Fruit fly (Drosophila melanogaster) whole organism, embryonic: ENCODE results near the gene CG42540.
A peak's percentile ranks its signal among the peaks of the same experiment; 100 is the strongest.

ENCODE experiments used
- Ada2b ChIP-seq: fragments of 200-800 bp; sonication (Bioruptor generic); IDR thresholded peaks from 2 replicates; pipeline ENCODE4 v1.3.6; 2022; ENCODE audit warnings: missing biosample characterization, missing genetic modification characterization
- CG10267 ChIP-seq: fragments of 200-800 bp; sonication (Bioruptor generic); optimal IDR thresholded peaks from 2 replicates; lab custom pipeline; 2018; ENCODE audit warnings: missing biosample characterization, mild to moderate bottlenecking, missing genetic modification characterization, moderate library complexity
- CG10274 ChIP-seq: fragments of 200-800 bp; sonication (Bioruptor generic); optimal IDR thresholded peaks from 3 replicates; lab custom pipeline; 2017; ENCODE audit warnings: missing biosample characterization, mild to moderate bottlenecking, missing genetic modification characterization
- CG10462 ChIP-seq: fragments of 200-800 bp; sonication (Bioruptor generic); optimal IDR thresholded peaks from 2 replicates; lab custom pipeline; 2016; ENCODE audit warnings: missing biosample characterization, missing genetic modification characterization
- CG11093 ChIP-seq: fragments of 200-800 bp; sonication (Bioruptor generic); IDR thresholded peaks from 3 replicates; pipeline ENCODE4 v1.3.6; 2022; ENCODE audit warnings: missing biosample characterization, missing genetic modification characterization
- CG11456 ChIP-seq: fragments of 200-800 bp; sonication (Bioruptor generic); IDR thresholded peaks from 3 replicates; pipeline ENCODE4 v1.3.6; 2022; ENCODE audit warnings: missing biosample characterization, missing genetic modification characterization
- CG11560 ChIP-seq: fragments of 200-800 bp; sonication (Bioruptor generic); IDR thresholded peaks from 3 replicates; pipeline ENCODE4 v1.3.6; 2022; ENCODE audit warnings: missing biosample characterization, missing genetic modification characterization
- CG12219 ChIP-seq: fragments of 200-800 bp; sonication (Bioruptor generic); optimal IDR thresholded peaks from 3 replicates; lab custom pipeline; 2018; ENCODE audit warnings: missing biosample characterization, mild to moderate bottlenecking, missing genetic modification characterization
- CG13123 ChIP-seq: fragments of 200-800 bp; sonication (Bioruptor generic); optimal IDR thresholded peaks from 2 replicates; lab custom pipeline; 2016; ENCODE audit warnings: missing biosample characterization, missing genetic modification characterization
- CG14860 ChIP-seq: fragments of 200-800 bp; sonication (Bioruptor generic); IDR thresholded peaks from 3 replicates; pipeline ENCODE4 v1.3.6; 2022; ENCODE audit warnings: missing biosample characterization, missing genetic modification characterization; ENCODE audit not compliant: partially characterized antibody
- CG15011 ChIP-seq: fragments of 200-800 bp; sonication (Bioruptor generic); optimal IDR thresholded peaks from 3 replicates; lab custom pipeline; 2018; ENCODE audit warnings: missing biosample characterization, mild to moderate bottlenecking, missing genetic modification characterization
- CG15269 ChIP-seq: fragments of 200-800 bp; sonication (Bioruptor generic); optimal IDR thresholded peaks from 2 replicates; lab custom pipeline; 2018; ENCODE audit warnings: missing biosample characterization, mild to moderate bottlenecking, missing genetic modification characterization, moderate library complexity
- CG1603 ChIP-seq: fragments of 200-800 bp; sonication (Bioruptor generic); optimal IDR thresholded peaks from 2 replicates; lab custom pipeline; 2019; ENCODE audit warnings: missing biosample characterization, mild to moderate bottlenecking, missing genetic modification characterization, moderate library complexity
- CG16813 ChIP-seq: fragments of 200-800 bp; sonication (Bioruptor generic); IDR thresholded peaks from 3 replicates; pipeline ENCODE4 v1.3.6; 2022; ENCODE audit warnings: missing biosample characterization, missing genetic modification characterization; ENCODE audit not compliant: partially characterized antibody
- CG1792 ChIP-seq: fragments of 200-800 bp; sonication (Bioruptor generic); optimal IDR thresholded peaks from 2 replicates; lab custom pipeline; 2016; ENCODE audit warnings: missing biosample characterization, missing genetic modification characterization
- CG2199 ChIP-seq: fragments of 200-800 bp; sonication (Bioruptor generic); IDR thresholded peaks from 3 replicates; pipeline ENCODE4 v1.3.6; 2022; ENCODE audit warnings: missing biosample characterization, missing genetic modification characterization
- CG2678 ChIP-seq: fragments of 200-800 bp; sonication (Bioruptor generic); optimal IDR thresholded peaks from 3 replicates; lab custom pipeline; 2019; ENCODE audit warnings: missing biosample characterization, mild to moderate bottlenecking, missing genetic modification characterization, moderate library complexity
- CG2712 ChIP-seq: fragments of 200-800 bp; optimal IDR thresholded peaks from 3 replicates; lab custom pipeline; 2019; ENCODE audit warnings: missing biosample characterization, mild to moderate bottlenecking, missing genetic modification characterization, moderate library complexity
- CG3847 ChIP-seq: fragments of 200-800 bp; sonication (Bioruptor generic); IDR thresholded peaks from 2 replicates; pipeline ENCODE4 v1.3.6; 2022; ENCODE audit warnings: missing biosample characterization, missing genetic modification characterization
- CG4424 ChIP-seq: fragments of 200-800 bp; sonication (Bioruptor generic); optimal IDR thresholded peaks from 3 replicates; lab custom pipeline; 2016; ENCODE audit warnings: missing biosample characterization, missing genetic modification characterization
- CG6272 ChIP-seq: fragments of 200-800 bp; sonication (Bioruptor generic); IDR thresholded peaks from 2 replicates; pipeline ENCODE4 v1.3.6; 2022; ENCODE audit warnings: missing biosample characterization, missing genetic modification characterization
- CG6654 ChIP-seq: fragments of 200-800 bp; sonication (Bioruptor generic); optimal IDR thresholded peaks from 2 replicates; lab custom pipeline; 2017; ENCODE audit warnings: missing biosample characterization, mild to moderate bottlenecking, missing genetic modification characterization
- CG8924 ChIP-seq: fragments of 200-800 bp; optimal IDR thresholded peaks from 3 replicates; lab custom pipeline; 2019; ENCODE audit warnings: missing biosample characterization, mild to moderate bottlenecking, missing genetic modification characterization, moderate library complexity
- CG8944 ChIP-seq: fragments of 200-800 bp; sonication (Bioruptor generic); optimal IDR thresholded peaks from 3 replicates; lab custom pipeline; 2016; ENCODE audit warnings: missing biosample characterization, missing genetic modification characterization
- CG9437 ChIP-seq: fragments of 200-800 bp; sonication (Bioruptor generic); optimal IDR thresholded peaks from 2 replicates; lab custom pipeline; 2018; ENCODE audit warnings: missing biosample characterization, mild to moderate bottlenecking, missing genetic modification characterization
- CG9797 ChIP-seq: fragments of 200-800 bp; sonication (Bioruptor generic); optimal IDR thresholded peaks from 3 replicates; lab custom pipeline; 2018; ENCODE audit warnings: missing biosample characterization, mild to moderate bottlenecking, missing genetic modification characterization
- CG9932 ChIP-seq: fragments of 200-800 bp; sonication (Bioruptor generic); IDR thresholded peaks from 2 replicates; pipeline ENCODE4 v1.3.6; 2022; ENCODE audit warnings: missing biosample characterization, missing genetic modification characterization
- D19A ChIP-seq: fragments of 200-800 bp; optimal IDR thresholded peaks from 3 replicates; lab custom pipeline; 2019; ENCODE audit warnings: missing biosample characterization, mild to moderate bottlenecking, missing genetic modification characterization, moderate library complexity
- Deaf1 ChIP-seq: fragments of 200-800 bp; optimal IDR thresholded peaks from 3 replicates; lab custom pipeline; 2019; ENCODE audit warnings: missing biosample characterization, mild to moderate bottlenecking, missing genetic modification characterization, moderate library complexity
- Drgx ChIP-seq: fragments of 200-800 bp; sonication (Bioruptor generic); IDR thresholded peaks from 2 replicates; pipeline ENCODE4 v1.3.6; 2022; ENCODE audit warnings: missing biosample characterization, missing genetic modification characterization
- E2f1 ChIP-seq: fragments of 200-800 bp; sonication (Bioruptor generic); IDR thresholded peaks from 2 replicates; pipeline ENCODE4 v1.3.6; 2022; ENCODE audit warnings: missing biosample characterization, missing genetic modification characterization
- GATAe ChIP-seq: fragments of 200-800 bp; sonication (Bioruptor generic); conservative IDR thresholded peaks from 2 replicates; pipeline ENCODE4 v1.3.6; 2022; ENCODE audit warnings: missing biosample characterization, missing genetic modification characterization
- HHEX ChIP-seq: fragments of 200-800 bp; sonication (Bioruptor generic); optimal IDR thresholded peaks from 3 replicates; lab custom pipeline; 2017; ENCODE audit warnings: missing biosample characterization, mild to moderate bottlenecking, missing genetic modification characterization, missing genetic modification reagents
- Hmr ChIP-seq: fragments of 200-800 bp; sonication (Bioruptor generic); optimal IDR thresholded peaks from 3 replicates; lab custom pipeline; 2017; ENCODE audit warnings: mild to moderate bottlenecking, missing biosample characterization, missing genetic modification reagents, missing genetic modification characterization
- Hr51 ChIP-seq, 2 experiments: fragments of 200-800 bp; sonication (Bioruptor generic); optimal IDR thresholded peaks; 2 replicates in 1 of 2; 3 replicates in 1 of 2; lab custom pipeline; 2016 to 2018; ENCODE audit warnings: missing biosample characterization in 2 of 2, missing genetic modification characterization in 2 of 2, mild to moderate bottlenecking in 1 of 2, moderate library complexity in 1 of 2
- Hr78 ChIP-seq, 2 experiments: fragments of 200-800 bp in 1 of 2; fragments of >200 bp in 1 of 2; sonication (Bioruptor generic) in 1 of 2; optimal IDR thresholded peaks; 2 replicates each; lab custom pipeline; 2017 to 2019; ENCODE audit warnings: missing biosample characterization in 2 of 2, missing genetic modification characterization in 2 of 2, mild to moderate bottlenecking in 1 of 2, moderate library complexity in 1 of 2
- Hsf ChIP-seq: fragments of 200-800 bp; sonication (Bioruptor generic); optimal IDR thresholded peaks from 3 replicates; lab custom pipeline; 2016; ENCODE audit warnings: missing biosample characterization, missing genetic modification characterization
- Nf-YC ChIP-seq: fragments of 200-800 bp; optimal IDR thresholded peaks from 3 replicates; lab custom pipeline; 2019; ENCODE audit warnings: missing biosample characterization, mild to moderate bottlenecking, missing genetic modification characterization, moderate library complexity
- Sin3A ChIP-seq: fragments of >200 bp; optimal IDR thresholded peaks from 2 replicates; lab custom pipeline; 2018
- ash1 ChIP-seq: fragments of 200-800 bp; sonication (Bioruptor generic); optimal IDR thresholded peaks from 2 replicates; lab custom pipeline; 2018; ENCODE audit warnings: missing biosample characterization, mild to moderate bottlenecking, missing genetic modification characterization
- btn ChIP-seq: fragments of 200-800 bp; sonication (Bioruptor generic); optimal IDR thresholded peaks from 2 replicates; lab custom pipeline; 2016; ENCODE audit warnings: missing biosample characterization, missing genetic modification characterization
- chif ChIP-seq, 2 experiments: fragments of 200-800 bp; sonication (Bioruptor generic); optimal IDR thresholded peaks; 3 replicates each; lab custom pipeline; 2016; ENCODE audit warnings: missing biosample characterization in 2 of 2, missing genetic modification characterization in 2 of 2
- fd3F ChIP-seq: fragments of 200-800 bp; sonication (Bioruptor generic); optimal IDR thresholded peaks from 2 replicates; lab custom pipeline; 2018; ENCODE audit warnings: missing biosample characterization, mild to moderate bottlenecking, missing genetic modification characterization, moderate library complexity
- gcm ChIP-seq: fragments of 200-800 bp; sonication (Bioruptor generic); optimal IDR thresholded peaks from 2 replicates; lab custom pipeline; 2019; ENCODE audit warnings: missing biosample characterization, mild to moderate bottlenecking, missing genetic modification characterization, moderate library complexity
- ken ChIP-seq: fragments of 200-800 bp; sonication (Bioruptor generic); IDR thresholded peaks from 3 replicates; pipeline ENCODE4 v1.3.6; 2022; ENCODE audit warnings: missing biosample characterization, missing genetic modification characterization
- lov ChIP-seq, 2 experiments: fragments of 200-800 bp in 1 of 2; fragments of >200 bp in 1 of 2; sonication (Bioruptor generic) in 1 of 2; IDR thresholded peaks in 1 of 2; optimal IDR thresholded peaks in 1 of 2; 2 replicates in 1 of 2; 3 replicates in 1 of 2; pipeline versions ENCODE4 v1.3.6 to Lab custom; 2017 to 2022; ENCODE audit warnings: missing biosample characterization in 1 of 2, missing genetic modification characterization in 1 of 2
- sim ChIP-seq: fragments of 200-800 bp; sonication (Bioruptor generic); IDR thresholded peaks from 2 replicates; pipeline ENCODE4 v1.3.6; 2022; ENCODE audit warnings: missing biosample characterization, missing genetic modification characterization
- sqz ChIP-seq: fragments of 200-800 bp; sonication (Bioruptor generic); optimal IDR thresholded peaks from 3 replicates; lab custom pipeline; 2018; ENCODE audit warnings: missing biosample characterization, mild to moderate bottlenecking, missing genetic modification characterization
- twi ChIP-seq: fragments of 200-800 bp; optimal IDR thresholded peaks from 2 replicates; lab custom pipeline; 2019; ENCODE audit warnings: missing biosample characterization, mild to moderate bottlenecking, missing genetic modification characterization, moderate library complexity
- wdn ChIP-seq: fragments of 200-800 bp; sonication (Bioruptor generic); IDR thresholded peaks from 2 replicates; pipeline ENCODE4 v1.3.6; 2022; ENCODE audit warnings: missing biosample characterization, missing genetic modification characterization

The CG42540 gene

DNA sequence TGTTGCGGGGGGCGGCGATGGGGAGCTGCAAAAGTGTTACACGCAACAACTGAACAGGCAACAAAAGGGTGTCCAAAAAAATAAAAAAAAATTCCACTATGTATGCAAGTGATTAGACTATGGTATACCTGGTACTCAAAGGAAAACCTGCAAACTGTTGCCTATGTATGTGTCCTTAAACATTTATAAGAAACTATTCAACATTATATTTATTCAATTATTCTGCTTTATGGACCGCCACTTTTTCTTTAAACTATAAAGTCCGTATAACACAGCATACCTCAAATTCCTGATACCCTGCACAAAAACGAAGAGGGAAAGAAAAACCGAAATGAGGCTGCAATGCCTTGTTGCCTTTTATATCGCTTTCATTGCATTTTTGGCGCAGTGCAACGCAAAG is 51.8 kb downstream of the CG42540 start (continued):
- TF ChIP-seq wdn (GFP tag; lab: Robert Waterston, UW), result no peak
- peak; percentile 34 for TF ChIP-seq CG2678
- peak; percentile 41 for TF ChIP-seq CG1603 (tag; lab: Kevin White, UChicago)
- TF ChIP-seq Hsf (GFP tag; lab: Kevin White, UChicago), result peak; percentile 29
- 0 out of 3 replicates have a peak, but pooled peaks have one; percentile 39 for TF ChIP-seq CG2199
- peak; percentile 79 for TF ChIP-seq Ada2b (GFP tag; lab: Robert Waterston, UW)
- peak; percentile 69; the same call in 2 of the 3 replicates for TF ChIP-seq CG11093
- peak in 1 of 2 experiments; percentile 58 for TF ChIP-seq chif (GFP tag; optimal IDR thresholded peaks at IDR 0.05; lab: Kevin White, UChicago)
- TF ChIP-seq CG15269 (tag; lab: Kevin White, UChicago), result no peak
- TF ChIP-seq CG11456 (GFP tag; lab: Robert Waterston, UW), result 0 out of 3 replicates have a peak, but pooled peaks have one; percentile 39
- TF ChIP-seq CG10274, result peak; percentile 6
- TF ChIP-seq ken (GFP tag; lab: Robert Waterston, UW), result peak; percentile 47; the same call in 1 of the 3 replicates
- no peak for TF ChIP-seq CG10462
- no peak for TF ChIP-seq Nf-YC (tag; lab: Kevin White, UChicago)
- no peak for TF ChIP-seq ash1 (GFP tag; lab: Kevin White, UChicago)
- TF ChIP-seq CG6272, result peak; percentile 70
- TF ChIP-seq E2f1, result peak; percentile 61
- TF ChIP-seq CG14860 (GFP tag; lab: Robert Waterston, UW), result no peak
- no peak for TF ChIP-seq GATAe (GFP tag; lab: Robert Waterston, UW)
- TF ChIP-seq CG11560 (tag; lab: Robert Waterston, UW), result 0 out of 3 replicates have a peak, but pooled peaks have one; percentile 24
- TF ChIP-seq D19A (tag; lab: Kevin White, UChicago), result peak; percentile 62
- no peak for TF ChIP-seq CG8924 (tag; lab: Kevin White, UChicago)
- no peak for TF ChIP-seq lov (optimal IDR thresholded peaks at IDR 0.05; lab: Kevin White, UChicago)
- 0 out of 3 replicates have a peak, but pooled peaks have one; percentile 57 for TF ChIP-seq lov (GFP tag; IDR thresholded peaks at IDR 0.05; lab: Robert Waterston, UW)
- no peak for TF ChIP-seq CG9437
- peak; percentile 59 for TF ChIP-seq CG4424
- TF ChIP-seq CG13123 (GFP tag; lab: Kevin White, UChicago), result no peak
- TF ChIP-seq btn, result peak; percentile 7
- no peak for TF ChIP-seq twi
- no peak for TF ChIP-seq CG3847 (GFP tag; lab: Robert Waterston, UW)
- TF ChIP-seq CG15011 (GFP tag; lab: Kevin White, UChicago), result no peak
- peak in 1 of 2 experiments; percentile 36 for TF ChIP-seq Hr51 (GFP tag; optimal IDR thresholded peaks at IDR 0.05; lab: Kevin White, UChicago)
- TF ChIP-seq CG8944 (GFP tag; lab: Kevin White, UChicago), result peak; percentile 11
- peak; percentile 54 for TF ChIP-seq CG10267
- peak; percentile 89 for TF ChIP-seq Drgx (GFP tag; lab: Robert Waterston, UW)
- TF ChIP-seq CG12219 (GFP tag; lab: Kevin White, UChicago), result no peak
- TF ChIP-seq CG6654 (GFP tag; lab: Kevin White, UChicago), result peak; percentile 35
- no peak for TF ChIP-seq Hmr (GFP tag; lab: Kevin White, UChicago)
- TF ChIP-seq CG9932 (GFP tag; lab: Robert Waterston, UW), result no peak
- TF ChIP-seq CG9797 (GFP tag; lab: Kevin White, UChicago), result no peak
- TF ChIP-seq fd3F (GFP tag; lab: Kevin White, UChicago), result no peak
- no peak for TF ChIP-seq Hr78 (GFP tag; optimal IDR thresholded peaks at IDR 0.05; lab: Kevin White, UChicago)
- no peak for TF ChIP-seq sim (GFP tag; lab: Robert Waterston, UW)
- no peak for TF ChIP-seq CG16813 (GFP tag; lab: Robert Waterston, UW)
- TF ChIP-seq gcm (GFP tag; lab: Kevin White, UChicago), result no peak
- no peak for TF ChIP-seq Deaf1
- peak; percentile 36 for TF ChIP-seq HHEX (GFP tag; lab: Kevin White, UChicago)
- TF ChIP-seq CG2712 (tag; lab: Kevin White, UChicago), result peak; percentile 79
- TF ChIP-seq sqz (GFP tag; lab: Kevin White, UChicago), result peak; percentile 9
- no peak for TF ChIP-seq CG1792 (GFP tag; lab: Kevin White, UChicago)
- TF ChIP-seq Sin3A (lab: Kevin White, UChicago), result no peak
